Worm (Caenorhabditis elegans): ENCODE measurements around the gene lin-9.

DNA sequence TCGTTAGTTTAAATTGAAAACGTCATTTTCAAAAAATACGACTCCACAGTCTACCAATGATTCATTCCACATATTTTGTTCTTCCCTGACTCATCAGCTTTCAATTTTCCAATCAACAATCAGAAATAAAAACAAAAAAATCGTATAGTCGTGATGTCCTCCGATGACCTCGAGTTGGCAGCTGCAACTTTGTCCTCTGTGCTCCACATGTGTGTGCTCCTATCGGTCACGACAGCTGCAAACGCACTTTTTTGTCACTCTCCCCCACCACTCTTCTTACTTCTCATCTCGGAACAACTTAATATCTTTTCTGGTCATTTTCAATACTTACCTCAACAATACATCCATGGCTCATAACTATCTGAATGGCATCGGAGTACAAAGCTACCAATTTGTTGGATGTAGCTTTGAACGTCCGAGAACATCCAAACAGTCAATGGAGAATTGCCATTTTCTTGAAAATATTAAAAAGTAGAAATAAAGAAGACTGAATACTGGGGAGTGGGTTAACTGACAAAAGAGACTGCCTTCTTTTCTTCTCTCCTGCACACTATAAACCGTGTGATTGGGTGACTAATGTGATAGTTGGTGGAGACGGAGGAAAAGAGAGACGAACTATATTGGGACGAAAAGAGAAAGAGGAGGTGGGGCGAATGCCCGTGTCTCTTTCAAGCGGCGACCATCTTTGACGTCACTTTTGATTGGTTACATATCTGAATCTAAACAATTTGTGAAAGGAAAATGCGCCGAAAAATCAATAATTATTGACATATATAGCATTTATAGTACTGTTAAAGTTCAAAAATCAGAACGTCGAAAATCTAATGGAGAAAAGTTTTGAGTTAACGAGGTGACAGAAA is 36.7 kb downstream of the lin-9 start:
- TF ChIP-seq dpl-1 (GFP tag; optimal IDR thresholded peaks at IDR 0.05) (no peak), ztf-11 (tag; optimal IDR thresholded peaks at IDR 0.05) (no peak), ama-1 (optimal IDR thresholded peaks at IDR 0.05) (peak; percentile 80), unc-130 (tag; optimal IDR thresholded peaks at IDR 0.05) (peak; percentile 2), skn-1 (tag; optimal IDR thresholded peaks at IDR 0.05) (peak; percentile 8), nhr-237 (tag; optimal IDR thresholded peaks at IDR 0.05) (no peak), snpc-4 (tag; optimal IDR thresholded peaks at IDR 0.05) (no peak), nhr-28 (tag; optimal IDR thresholded peaks at IDR 0.05) (no peak), lin-13 (GFP tag; optimal IDR thresholded peaks at IDR 0.05) (no peak), aha-1 (tag; optimal IDR thresholded peaks at IDR 0.05) (no peak)
